Fruit fly (Drosophila melanogaster): ENCODE data around the gene bor.

Gene bor

dm6 chr3R:16290242-16290824 is 26.4 kb upstream of the bor start:
- TF ChIP-seq fd96Ca (GFP tag; IDR thresholded peaks at IDR 0.05) (no peak), CG4496 (GFP tag; IDR thresholded peaks at IDR 0.05) (no peak), gl (tag; optimal IDR thresholded peaks at IDR 0.05) (no peak), EcR (GFP tag; optimal IDR thresholded peaks at IDR 0.05) (peak; percentile 82), CG8159 (tag; optimal IDR thresholded peaks at IDR 0.05) (no peak), Snoo (tag; optimal IDR thresholded peaks at IDR 0.05) (peak; percentile 26)

- TF ChIP-seq Snoo (tag; optimal IDR thresholded peaks at IDR 0.05) (no peak), CG4496 (GFP tag; IDR thresholded peaks at IDR 0.05) (no peak), Ets98B (GFP tag; IDR thresholded peaks at IDR 0.05) (no peak), CG8301 (tag; optimal IDR thresholded peaks at IDR 0.05) (no peak), CG32121 (GFP tag; IDR thresholded peaks at IDR 0.05) (no peak), gl (tag; optimal IDR thresholded peaks at IDR 0.05) (peak; percentile 38), CG17806 (tag; optimal IDR thresholded peaks at IDR 0.05) (no peak), EcR (GFP tag; optimal IDR thresholded peaks at IDR 0.05) (peak; percentile 90), CG14655 (GFP tag; optimal IDR thresholded peaks at IDR 0.05) (no peak), CG12605 (GFP tag; IDR thresholded peaks at IDR 0.05) (no peak), CG8159 (tag; optimal IDR thresholded peaks at IDR 0.05) (peak; percentile 1), fd96Ca (GFP tag; IDR thresholded peaks at IDR 0.05) (no peak)
Measured at dm6 chr3R:16288714-16289291, 24.9 kb upstream of the bor start.

dm6 chr3R:16287850-16288249 is 23.9 kb upstream of the bor start:
- TF ChIP-seq EcR (GFP tag; optimal IDR thresholded peaks at IDR 0.05): no peak
- no peak for TF ChIP-seq CG8301 (tag; optimal IDR thresholded peaks at IDR 0.05)
- TF ChIP-seq CG4496 (GFP tag; IDR thresholded peaks at IDR 0.05): no peak
- TF ChIP-seq gl (tag; optimal IDR thresholded peaks at IDR 0.05): no peak
- no peak for TF ChIP-seq fd96Ca (GFP tag; IDR thresholded peaks at IDR 0.05)
- no peak for TF ChIP-seq D1 (tag; optimal IDR thresholded peaks at IDR 0.05)
- no peak for TF ChIP-seq CG10348 (GFP tag; IDR thresholded peaks at IDR 0.05)
- TF ChIP-seq Pif1A (GFP tag; optimal IDR thresholded peaks at IDR 0.05): no peak
- no peak for TF ChIP-seq CG15710 (tag; optimal IDR thresholded peaks at IDR 0.05)
- no peak for TF ChIP-seq CG12605 (GFP tag; IDR thresholded peaks at IDR 0.05)
- no peak for TF ChIP-seq Snoo (tag; optimal IDR thresholded peaks at IDR 0.05)
- no peak for TF ChIP-seq CG8159 (tag; optimal IDR thresholded peaks at IDR 0.05)
- TF ChIP-seq CG17806 (tag; optimal IDR thresholded peaks at IDR 0.05): no peak
- no peak for TF ChIP-seq CG14655 (GFP tag; optimal IDR thresholded peaks at IDR 0.05)
- no peak for TF ChIP-seq CG13204 (GFP tag; optimal IDR thresholded peaks at IDR 0.05)

dm6 chr3R:16287171-16287570 is 23.3 kb upstream of the bor start:
- TF ChIP-seq CG8301 (tag; optimal IDR thresholded peaks at IDR 0.05) (no peak), Pif1A (GFP tag; optimal IDR thresholded peaks at IDR 0.05) (no peak), Snoo (tag; optimal IDR thresholded peaks at IDR 0.05) (no peak), gl (tag; optimal IDR thresholded peaks at IDR 0.05) (peak; percentile 7), rn (GFP tag; IDR thresholded peaks at IDR 0.05) (no peak), fd96Ca (GFP tag; IDR thresholded peaks at IDR 0.05) (no peak), Pif1B (GFP tag; optimal IDR thresholded peaks at IDR 0.05) (no peak), CG10348 (GFP tag; IDR thresholded peaks at IDR 0.05) (no peak), CG9948 (tag; optimal IDR thresholded peaks at IDR 0.05) (no peak), D1 (tag; optimal IDR thresholded peaks at IDR 0.05) (no peak), Ets98B (GFP tag; IDR thresholded peaks at IDR 0.05) (0 out of 2 replicates have a peak, but pooled peaks have one; percentile 21), CG14655 (GFP tag; optimal IDR thresholded peaks at IDR 0.05) (no peak), CG12605 (GFP tag; IDR thresholded peaks at IDR 0.05) (0 out of 2 replicates have a peak, but pooled peaks have one; percentile 12), CG32121 (GFP tag; IDR thresholded peaks at IDR 0.05) (no peak), CG17806 (tag; optimal IDR thresholded peaks at IDR 0.05) (no peak), CG4496 (GFP tag; IDR thresholded peaks at IDR 0.05) (no peak), CG8159 (tag; optimal IDR thresholded peaks at IDR 0.05) (no peak), CG13204 (GFP tag; optimal IDR thresholded peaks at IDR 0.05) (peak; percentile 31), CG15710 (tag; optimal IDR thresholded peaks at IDR 0.05) (no peak), EcR (GFP tag; optimal IDR thresholded peaks at IDR 0.05) (peak; percentile 46), CG34367 (tag; optimal IDR thresholded peaks at IDR 0.05) (no peak)

- TF ChIP-seq D1 (tag; optimal IDR thresholded peaks at IDR 0.05) (no peak), Snoo (tag; optimal IDR thresholded peaks at IDR 0.05) (no peak), EcR (GFP tag; optimal IDR thresholded peaks at IDR 0.05) (no peak), CG8301 (tag; optimal IDR thresholded peaks at IDR 0.05) (no peak), Ets98B (GFP tag; IDR thresholded peaks at IDR 0.05) (no peak)
Measured at dm6 chr3R:16285612-16286188, 21.8 kb upstream of the bor start.

dm6 chr3R:16284901-16285300 is 21.0 kb upstream of the bor start:
- TF ChIP-seq Pif1B (GFP tag; optimal IDR thresholded peaks at IDR 0.05): no peak
- peak; percentile 57 for TF ChIP-seq EcR (GFP tag; optimal IDR thresholded peaks at IDR 0.05)

Data from whole organism, pupa.